Worm (Caenorhabditis elegans): ENCODE data around the gene exos-8.

- TF ChIP-seq ztf-11 (tag; optimal IDR thresholded peaks at IDR 0.05) (no peak), hpl-2 (GFP tag; optimal IDR thresholded peaks at IDR 0.05) (no peak), sox-4 (tag; optimal IDR thresholded peaks at IDR 0.05) (no peak), nhr-11 (tag; optimal IDR thresholded peaks at IDR 0.05) (no peak), jun-1 (tag; optimal IDR thresholded peaks at IDR 0.05) (no peak), ama-1 (optimal IDR thresholded peaks at IDR 0.05) (no peak), skn-1 (tag; optimal IDR thresholded peaks at IDR 0.05) (no peak)
Observed at ce11 chrII:6749422-6749821, 7.9 kb downstream of the exos-8 start, which contains the start of gene F41G3.10.

Data from whole organism, L1 larva.